Worm (Caenorhabditis elegans): Measurements from ENCODE around the gene atg-16.1.

atg-16.1 gene

ce11 chrX:4453101-4453500 lies 9.2 kb downstream of the atg-16.1 start (continued):
- peak; percentile 85 for TF ChIP-seq rpc-1 (optimal IDR thresholded peaks at IDR 0.05)
- peak; percentile 97 for TF ChIP-seq rpc-1 (tag; optimal IDR thresholded peaks at IDR 0.05)
- TF ChIP-seq snpc-1.3 (tag; optimal IDR thresholded peaks at IDR 0.05; ENCODE audit: insufficient read depth), result peak; percentile 86
- peak; percentile 16 for TF ChIP-seq fkh-3 (tag; optimal IDR thresholded peaks at IDR 0.05)
- peak; percentile 23 for TF ChIP-seq attf-5 (GFP tag; optimal IDR thresholded peaks at IDR 0.05)
- TF ChIP-seq tbp1 (GFP tag; optimal IDR thresholded peaks at IDR 0.05), result peak; percentile 93
- TF ChIP-seq him-1 (tag; optimal IDR thresholded peaks at IDR 0.05), result peak; percentile 87
- peak; percentile 13; the same call in 1 of the 2 replicates for TF ChIP-seq ekl-4 (GFP tag; IDR thresholded peaks at IDR 0.05)
- peak in 1 of 2 experiments; percentile 34 for TF ChIP-seq let-607 (tag; optimal IDR thresholded peaks at IDR 0.05)
- TF ChIP-seq ceh-40 (GFP tag; IDR thresholded peaks at IDR 0.05), result 0 out of 2 replicates have a peak, but pooled peaks have one; percentile 17
- TF ChIP-seq madf-10 (tag; optimal IDR thresholded peaks at IDR 0.05), result peak; percentile 31
- TF ChIP-seq ztf-28 (GFP tag; IDR thresholded peaks at IDR 0.05), result 0 out of 2 replicates have a peak, but pooled peaks have one; percentile 8
- no peak for TF ChIP-seq dpff-1 (tag; optimal IDR thresholded peaks at IDR 0.05)
- no peak for TF ChIP-seq ceh-27 (GFP tag; optimal IDR thresholded peaks at IDR 0.05)
- no peak for TF ChIP-seq Y95B8A.8 (GFP tag; IDR thresholded peaks at IDR 0.05)
- peak; percentile 67 for TF ChIP-seq nhr-90 (tag; optimal IDR thresholded peaks at IDR 0.05)

DNA sequence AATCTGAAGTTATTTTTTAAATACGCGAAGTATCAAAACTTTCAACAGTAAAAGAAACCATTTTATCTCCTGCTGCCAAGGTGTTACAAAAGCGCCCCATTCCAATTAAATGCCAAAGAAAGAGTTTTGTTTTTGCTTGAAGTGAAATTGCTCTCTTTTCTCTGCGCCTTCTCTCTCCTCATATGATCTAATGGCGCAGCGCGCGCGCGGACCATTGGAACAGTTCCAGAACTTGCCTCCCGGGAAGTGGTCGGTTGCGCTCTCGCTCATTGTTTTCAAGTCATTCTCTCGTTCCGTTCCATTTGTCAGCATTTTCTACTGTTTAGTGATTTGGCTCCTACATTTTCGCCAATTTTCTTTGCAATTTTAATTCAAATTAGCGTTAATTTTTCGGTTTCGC lies 10.3 kb downstream of the atg-16.1 start:
- no peak for TF ChIP-seq nhr-27 (tag; optimal IDR thresholded peaks at IDR 0.05)
- TF ChIP-seq C06A6.2 (GFP tag; conservative IDR thresholded peaks at IDR 0.05), result no peak
- TF ChIP-seq hsf-1 (GFP tag; IDR thresholded peaks at IDR 0.05), result no peak
- TF ChIP-seq lsy-27 (tag; optimal IDR thresholded peaks at IDR 0.05; ENCODE audit: borderline replicate concordance, insufficient read depth), result no peak
- TF ChIP-seq Y53F4B.3 (GFP tag; IDR thresholded peaks at IDR 0.05), result no peak
- 0 out of 2 replicates have a peak, but pooled peaks have one; percentile 62 for TF ChIP-seq aptf-3 (GFP tag; IDR thresholded peaks at IDR 0.05)
- no peak for TF ChIP-seq ets-4 (GFP tag; optimal IDR thresholded peaks at IDR 0.05)
- no peak for TF ChIP-seq Y67H2A.10 (GFP tag; conservative IDR thresholded peaks at IDR 0.05)
- no peak for TF ChIP-seq bed-2 (GFP tag; IDR thresholded peaks at IDR 0.05)
- no peak for TF ChIP-seq unc-62 (GFP tag; optimal IDR thresholded peaks at IDR 0.05)
- TF ChIP-seq madf-8 (GFP tag; conservative IDR thresholded peaks at IDR 0.05), result peak; percentile 16; the same call in 1 of the 2 replicates
- no peak for TF ChIP-seq tbp1 (GFP tag; optimal IDR thresholded peaks at IDR 0.05)
- no peak for TF ChIP-seq athp-1 (tag; optimal IDR thresholded peaks at IDR 0.05)
- TF ChIP-seq mcd-1 (GFP tag; IDR thresholded peaks at IDR 0.05), result no peak
- TF ChIP-seq mes-4 (tag; optimal IDR thresholded peaks at IDR 0.05), result no peak
- TF ChIP-seq snpc-3.4 (tag; optimal IDR thresholded peaks at IDR 0.05), result no peak
- TF ChIP-seq F57C9.4 (tag; optimal IDR thresholded peaks at IDR 0.05), result no peak
- TF ChIP-seq ztf-3 (GFP tag; optimal IDR thresholded peaks at IDR 0.05), result no peak
- no peak for TF ChIP-seq zfh-2 (GFP tag; conservative IDR thresholded peaks at IDR 0.05)
- no peak for TF ChIP-seq mel-28 (tag; optimal IDR thresholded peaks at IDR 0.05; ENCODE audit: borderline replicate concordance)
- peak; percentile 70 for TF ChIP-seq efl-1 (GFP tag; optimal IDR thresholded peaks at IDR 0.05)
- TF ChIP-seq unc-130 (GFP tag; optimal IDR thresholded peaks at IDR 0.05), result no peak
- TF ChIP-seq bed-1 (GFP tag; IDR thresholded peaks at IDR 0.05), result no peak
- TF ChIP-seq K12H6.12 (tag; optimal IDR thresholded peaks at IDR 0.05), result no peak
- TF ChIP-seq chd-7 (tag; optimal IDR thresholded peaks at IDR 0.05), result no peak
- peak; percentile 54 for TF ChIP-seq madf-6 (GFP tag; IDR thresholded peaks at IDR 0.05)
- TF ChIP-seq die-1 (tag; optimal IDR thresholded peaks at IDR 0.05), result no peak
- TF ChIP-seq lsl-1 (GFP tag; optimal IDR thresholded peaks at IDR 0.05), result no peak
- no peak for TF ChIP-seq ztf-25 (GFP tag; IDR thresholded peaks at IDR 0.05)
- TF ChIP-seq lin-54 (GFP tag; optimal IDR thresholded peaks at IDR 0.05), result no peak
- no peak for TF ChIP-seq ZK185.1 (tag; optimal IDR thresholded peaks at IDR 0.05; ENCODE audit: poor library complexity, severe bottlenecking)
- peak; percentile 94 for TF ChIP-seq aptf-2 (GFP tag; conservative IDR thresholded peaks at IDR 0.05)
- TF ChIP-seq F55B11.4 (tag; optimal IDR thresholded peaks at IDR 0.05; ENCODE audit: borderline replicate concordance, insufficient read depth), result no peak
- TF ChIP-seq ceh-27 (GFP tag; optimal IDR thresholded peaks at IDR 0.05), result no peak

All from whole organism, young adult.